Worm (Caenorhabditis elegans): ENCODE data around the gene Y47D3A.21.

DNA sequence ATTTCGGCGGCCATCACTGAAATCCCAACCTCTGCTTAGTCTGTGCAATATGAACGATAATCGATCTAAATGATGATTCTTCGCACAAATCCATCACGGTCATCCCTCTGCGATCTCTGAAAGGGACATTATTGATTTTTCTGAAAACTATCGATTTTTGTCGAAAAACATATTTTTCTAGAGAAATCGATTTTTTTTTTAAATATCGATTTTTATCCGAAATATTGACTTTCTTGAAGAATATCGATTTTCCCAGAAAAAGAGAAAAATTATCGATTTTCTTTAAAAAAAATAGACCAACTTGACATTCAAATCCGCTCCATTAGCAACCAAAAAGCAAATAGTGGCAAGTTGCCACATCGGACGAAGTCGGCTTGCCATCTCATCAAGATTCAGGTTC lies 8.6 kb upstream of the Y47D3A.21 start:
- TF ChIP-seq ceh-83 (GFP tag; optimal IDR thresholded peaks at IDR 0.05) (no peak), nhr-12 (tag; optimal IDR thresholded peaks at IDR 0.05) (no peak), unc-39 (tag; optimal IDR thresholded peaks at IDR 0.05) (no peak), ces-1 (GFP tag; optimal IDR thresholded peaks at IDR 0.05) (no peak), sptf-1 (tag; optimal IDR thresholded peaks at IDR 0.05) (no peak), nhr-237 (tag; optimal IDR thresholded peaks at IDR 0.05) (no peak), drap-1 (GFP tag; optimal IDR thresholded peaks at IDR 0.05) (no peak), mep-1 (tag; optimal IDR thresholded peaks at IDR 0.05) (no peak), tbx-8 (GFP tag; optimal IDR thresholded peaks at IDR 0.05) (no peak), snpc-4 (tag; optimal IDR thresholded peaks at IDR 0.05) (no peak), ham-2 (GFP tag; optimal IDR thresholded peaks at IDR 0.05) (no peak)
